Fruit fly (Drosophila melanogaster): Measurements from ENCODE around the gene ValRS-m.

The ValRS-m gene

DNA sequence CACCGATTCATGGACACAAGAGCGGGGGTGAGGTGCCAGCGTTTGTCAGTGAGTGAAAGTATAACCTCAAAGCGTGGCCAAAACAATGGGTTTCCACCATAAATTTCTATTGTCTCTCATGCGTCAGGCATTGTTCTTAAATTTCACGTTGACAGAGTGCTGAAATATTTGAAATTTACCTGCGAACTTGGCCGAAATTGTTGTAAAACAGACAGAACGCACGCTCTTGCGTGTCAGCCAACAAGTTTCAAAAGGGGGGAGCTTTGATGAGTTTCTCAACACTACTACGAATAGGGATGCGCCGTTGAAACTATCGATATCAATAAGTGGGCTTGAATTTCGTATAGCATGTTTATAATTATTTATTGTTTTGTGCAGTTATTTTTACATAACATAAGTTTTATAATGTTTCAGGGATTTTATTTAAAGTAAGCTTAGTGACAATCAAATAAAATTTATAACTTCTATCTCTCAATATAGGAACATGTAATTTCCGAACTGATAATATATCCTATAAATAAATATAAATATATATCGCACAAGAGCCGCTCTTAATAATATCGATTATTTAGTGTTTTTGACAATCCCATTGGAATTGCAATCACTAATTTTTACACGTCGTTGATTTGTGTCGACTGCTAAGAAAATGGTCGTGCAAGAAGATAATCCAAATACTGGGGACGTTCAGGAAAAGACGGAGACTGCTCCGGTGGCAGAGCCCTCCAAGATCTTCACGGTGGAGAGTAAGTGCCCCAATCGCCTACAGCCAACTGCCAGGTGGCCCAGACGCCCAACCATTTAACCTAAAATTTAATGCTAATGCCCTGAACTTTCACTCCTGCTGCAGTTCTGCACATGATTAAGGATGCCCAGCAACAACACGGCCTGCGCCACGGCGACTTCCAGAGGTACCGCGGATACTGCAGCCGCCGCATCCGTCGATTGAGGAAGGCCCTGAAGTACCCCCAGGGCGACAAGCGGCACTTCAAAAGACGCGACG is 10.2 kb upstream of the ValRS-m start, which contains the start of the genes pix and Srp68 (continued):
- TF ChIP-seq ftz-f1 (GFP tag; optimal IDR thresholded peaks at IDR 0.05) (no peak), Doc3 (GFP tag; IDR thresholded peaks at IDR 0.05; ENCODE audit: partially characterized antibody) (peak; percentile 83), croc (GFP tag; conservative IDR thresholded peaks at IDR 0.05) (peak; percentile 47; the same call in 2 of the 3 replicates), so (GFP tag; IDR thresholded peaks at IDR 0.05) (no peak), BtbVII (GFP tag; optimal IDR thresholded peaks at IDR 0.05) (no peak), ems (GFP tag; optimal IDR thresholded peaks at IDR 0.05) (peak; percentile 24), Med (GFP tag) (peak; percentile 82), nerfin-2 (GFP tag; IDR thresholded peaks at IDR 0.05; ENCODE audit: partially characterized antibody) (peak; percentile 45; the same call in 1 of the 2 replicates), Scr (GFP tag; IDR thresholded peaks at IDR 0.05; ENCODE audit: partially characterized antibody) (peak; percentile 93), kay (GFP tag; optimal IDR thresholded peaks at IDR 0.05) (peak; percentile 30), dmrt99B (tag; optimal IDR thresholded peaks at IDR 0.05) (no peak), HmgZ (tag; optimal IDR thresholded peaks at IDR 0.05) (peak; percentile 43), D19B (GFP tag; optimal IDR thresholded peaks at IDR 0.05) (no peak), CG14014 (GFP tag; IDR thresholded peaks at IDR 0.05) (no peak; the same call in 1 of the 2 replicates), Mes4 (GFP tag; optimal IDR thresholded peaks at IDR 0.05) (peak; percentile 1), CG10565 (GFP tag; optimal IDR thresholded peaks at IDR 0.05) (no peak), p53 (GFP tag; optimal IDR thresholded peaks at IDR 0.05) (peak; percentile 66), CG15514 (GFP tag; optimal IDR thresholded peaks at IDR 0.05) (peak; percentile 32), B-H1 (GFP tag; IDR thresholded peaks at IDR 0.05) (no peak), fru (optimal IDR thresholded peaks at IDR 0.05) (no peak), CG11398 (GFP tag; optimal IDR thresholded peaks at IDR 0.05) (no peak), Fer2 (tag; optimal IDR thresholded peaks at IDR 0.05) (peak; percentile 59), E2f2 (GFP tag; IDR thresholded peaks at IDR 0.05) (peak; percentile 37), CG18476 (GFP tag; optimal IDR thresholded peaks at IDR 0.05) (peak; percentile 40), GATAe (GFP tag; conservative IDR thresholded peaks at IDR 0.05) (no peak), nom (GFP tag; optimal IDR thresholded peaks at IDR 0.05) (peak; percentile 15), HLH3B (GFP tag; IDR thresholded peaks at IDR 0.05) (no peak), CG13624 (GFP tag; optimal IDR thresholded peaks at IDR 0.05) (peak; percentile 63), trem (tag; optimal IDR thresholded peaks at IDR 0.05) (peak; percentile 85), ERR (GFP tag; optimal IDR thresholded peaks at IDR 0.05) (no peak), CG6272 (GFP tag; IDR thresholded peaks at IDR 0.05) (peak; percentile 47; the same call in 1 of the 2 replicates), MESR4 (GFP tag; optimal IDR thresholded peaks at IDR 0.05) (peak; percentile 93), CG12155 (GFP tag; optimal IDR thresholded peaks at IDR 0.05) (peak; percentile 74), dati (GFP tag; IDR thresholded peaks at IDR 0.05) (no peak), CG33213 (GFP tag; optimal IDR thresholded peaks at IDR 0.05) (peak; percentile 9), CG9727 (GFP tag; optimal IDR thresholded peaks at IDR 0.05) (peak; percentile 79), CG32772 (GFP tag; IDR thresholded peaks at IDR 0.05) (0 out of 2 replicates have a peak, but pooled peaks have one; percentile 14), twi (tag; optimal IDR thresholded peaks at IDR 0.05) (peak; percentile 63), Bgb (GFP tag; IDR thresholded peaks at IDR 0.05; ENCODE audit: partially characterized antibody) (peak; percentile 47; the same call in 1 of the 2 replicates), tin (GFP tag; optimal IDR thresholded peaks at IDR 0.05) (peak; percentile 57), D (optimal IDR thresholded peaks at IDR 0.05) (no peak), D (GFP tag; optimal IDR thresholded peaks at IDR 0.05) (peak; percentile 24), CG10147 (GFP tag; optimal IDR thresholded peaks at IDR 0.05) (peak; percentile 63), Opbp (GFP tag; IDR thresholded peaks at IDR 0.05; ENCODE audit: partially characterized antibody) (peak; percentile 66; the same call in 2 of the 3 replicates), slou (GFP tag; optimal IDR thresholded peaks at IDR 0.05) (peak; percentile 57), Hr39 (optimal IDR thresholded peaks at IDR 0.05) (no peak), Hand (GFP tag; optimal IDR thresholded peaks at IDR 0.05) (no peak), Sry-β (GFP tag; optimal IDR thresholded peaks at IDR 0.05) (peak; percentile 76)

Measured in whole organism, embryonic.